Worm (Caenorhabditis elegans): Measurements from ENCODE around the gene C01B9.1.
A peak's percentile ranks its signal among the peaks of the same experiment; 100 is the strongest.

The C01B9.1 gene

ce11 chrII:13732577-13732976 is 38.8 kb upstream of the C01B9.1 start:
- TF ChIP-seq nhr-12 (tag; optimal IDR thresholded peaks at IDR 0.05) (no peak), gmeb-1 (tag; optimal IDR thresholded peaks at IDR 0.05) (no peak), Y55F3AM.14 (GFP tag; optimal IDR thresholded peaks at IDR 0.05) (no peak), mdl-1 (tag; optimal IDR thresholded peaks at IDR 0.05) (no peak), lin-39 (tag; optimal IDR thresholded peaks at IDR 0.05) (no peak), ztf-11 (tag; optimal IDR thresholded peaks at IDR 0.05) (no peak), nhr-129 (tag; optimal IDR thresholded peaks at IDR 0.05) (peak; percentile 25)

- TF ChIP-seq unc-62 (GFP tag; optimal IDR thresholded peaks at IDR 0.05) (no peak), sma-9 (GFP tag; optimal IDR thresholded peaks at IDR 0.05) (no peak), sma-9 (tag; optimal IDR thresholded peaks at IDR 0.05) (no peak), sma-3 (GFP tag; optimal IDR thresholded peaks at IDR 0.05) (no peak), C34F6.9 (tag; optimal IDR thresholded peaks at IDR 0.05) (no peak), ama-1 (optimal IDR thresholded peaks at IDR 0.05) (no peak), snpc-4 (tag; optimal IDR thresholded peaks at IDR 0.05) (no peak), nhr-237 (tag; optimal IDR thresholded peaks at IDR 0.05) (no peak), nhr-23 (tag; optimal IDR thresholded peaks at IDR 0.05) (no peak), nhr-11 (tag; optimal IDR thresholded peaks at IDR 0.05) (no peak), F13H6.1 (tag; optimal IDR thresholded peaks at IDR 0.05) (no peak), Y55F3AM.14 (GFP tag; optimal IDR thresholded peaks at IDR 0.05) (no peak), nhr-25 (tag; optimal IDR thresholded peaks at IDR 0.05) (no peak), ZK546.5 (tag; optimal IDR thresholded peaks at IDR 0.05) (no peak), nhr-21 (tag; optimal IDR thresholded peaks at IDR 0.05) (no peak), blmp-1 (tag; optimal IDR thresholded peaks at IDR 0.05; ENCODE audit: insufficient read depth) (no peak), mbf-1 (tag; optimal IDR thresholded peaks at IDR 0.05) (no peak)
Measured at ce11 chrII:13736089-13736488, 35.3 kb upstream of the C01B9.1 start, which contains the start of gene R06B9.5. Gene R06B9.5 (plus strand): TSS chrII:13736320.

- TF ChIP-seq sem-4 (tag; optimal IDR thresholded peaks at IDR 0.05) (no peak), nhr-12 (tag; optimal IDR thresholded peaks at IDR 0.05) (no peak), dmd-4 (tag; optimal IDR thresholded peaks at IDR 0.05) (no peak), nhr-77 (tag; optimal IDR thresholded peaks at IDR 0.05) (no peak), ceh-16 (tag; optimal IDR thresholded peaks at IDR 0.05) (no peak), gmeb-1 (tag; optimal IDR thresholded peaks at IDR 0.05) (no peak), crh-2 (tag; optimal IDR thresholded peaks at IDR 0.05) (peak; percentile 1), nhr-11 (tag; optimal IDR thresholded peaks at IDR 0.05) (no peak), elt-3 (tag; optimal IDR thresholded peaks at IDR 0.05) (no peak), lin-39 (tag; optimal IDR thresholded peaks at IDR 0.05) (no peak), ztf-4 (tag; optimal IDR thresholded peaks at IDR 0.05) (no peak), blmp-1 (tag; optimal IDR thresholded peaks at IDR 0.05; ENCODE audit: insufficient read depth) (no peak), lin-13 (GFP tag; optimal IDR thresholded peaks at IDR 0.05) (no peak), ztf-11 (tag; optimal IDR thresholded peaks at IDR 0.05) (no peak), alr-1 (tag; optimal IDR thresholded peaks at IDR 0.05) (no peak), nhr-6 (tag; optimal IDR thresholded peaks at IDR 0.05) (no peak), elt-1 (tag; optimal IDR thresholded peaks at IDR 0.05) (no peak), ceh-82 (tag; optimal IDR thresholded peaks at IDR 0.05) (no peak), lsy-2 (tag; optimal IDR thresholded peaks at IDR 0.05) (no peak), nhr-237 (tag; optimal IDR thresholded peaks at IDR 0.05) (no peak), nhr-10 (tag; optimal IDR thresholded peaks at IDR 0.05) (no peak), nhr-23 (tag; optimal IDR thresholded peaks at IDR 0.05) (no peak), skn-1 (tag; optimal IDR thresholded peaks at IDR 0.05) (no peak), ZK546.5 (tag; optimal IDR thresholded peaks at IDR 0.05) (no peak), egl-27 (tag; optimal IDR thresholded peaks at IDR 0.05) (no peak), ztf-1 (GFP tag; conservative IDR thresholded peaks at IDR 0.05) (no peak), nhr-129 (tag; optimal IDR thresholded peaks at IDR 0.05) (peak; percentile 14), unc-55 (GFP tag; optimal IDR thresholded peaks at IDR 0.05) (no peak), mab-5 (tag; optimal IDR thresholded peaks at IDR 0.05) (no peak), fos-1 (tag; optimal IDR thresholded peaks at IDR 0.05) (peak; percentile 22), lin-11 (tag; optimal IDR thresholded peaks at IDR 0.05) (no peak), unc-62 (GFP tag; optimal IDR thresholded peaks at IDR 0.05) (no peak), aly-2 (tag; optimal IDR thresholded peaks at IDR 0.05) (no peak), F13H6.1 (tag; optimal IDR thresholded peaks at IDR 0.05) (no peak), sma-3 (GFP tag; optimal IDR thresholded peaks at IDR 0.05) (peak; percentile 62), mbf-1 (tag; optimal IDR thresholded peaks at IDR 0.05) (no peak), R02D3.7 (tag; optimal IDR thresholded peaks at IDR 0.05) (no peak), sma-9 (GFP tag; optimal IDR thresholded peaks at IDR 0.05) (peak; percentile 63), sma-9 (tag; optimal IDR thresholded peaks at IDR 0.05) (no peak), nhr-21 (tag; optimal IDR thresholded peaks at IDR 0.05) (no peak), C34F6.9 (tag; optimal IDR thresholded peaks at IDR 0.05) (no peak), peb-1 (tag; optimal IDR thresholded peaks at IDR 0.05) (no peak), snpc-4 (tag; optimal IDR thresholded peaks at IDR 0.05) (no peak), nhr-25 (tag; optimal IDR thresholded peaks at IDR 0.05) (no peak)
Measured at ce11 chrII:13736906-13737305, 34.5 kb upstream of the C01B9.1 start.
